Fruit fly (Drosophila melanogaster): Measurements from ENCODE around the gene Schip1.

Schip1 gene

dm6 chr2L:10314327-10315210, 16.3 kb downstream of the Schip1 start, which contains the start of the genes Usp14 and CG4972:
Gene Usp14 (minus strand): TSS chr2L:10314396.
Gene CG4972 (plus strand): TSS chr2L:10314792.
- TF ChIP-seq HLH106 (tag; optimal IDR thresholded peaks at IDR 0.05) = peak; percentile 8
- TF ChIP-seq woc (GFP tag; optimal IDR thresholded peaks at IDR 0.05) = peak; percentile 69
- no peak for TF ChIP-seq Vsx2 (GFP tag; optimal IDR thresholded peaks at IDR 0.05; ENCODE audit: partially characterized antibody)
- no peak for TF ChIP-seq sv (GFP tag; optimal IDR thresholded peaks at IDR 0.05)
- no peak for TF ChIP-seq Sp1 (GFP tag; optimal IDR thresholded peaks at IDR 0.05)

DNA sequence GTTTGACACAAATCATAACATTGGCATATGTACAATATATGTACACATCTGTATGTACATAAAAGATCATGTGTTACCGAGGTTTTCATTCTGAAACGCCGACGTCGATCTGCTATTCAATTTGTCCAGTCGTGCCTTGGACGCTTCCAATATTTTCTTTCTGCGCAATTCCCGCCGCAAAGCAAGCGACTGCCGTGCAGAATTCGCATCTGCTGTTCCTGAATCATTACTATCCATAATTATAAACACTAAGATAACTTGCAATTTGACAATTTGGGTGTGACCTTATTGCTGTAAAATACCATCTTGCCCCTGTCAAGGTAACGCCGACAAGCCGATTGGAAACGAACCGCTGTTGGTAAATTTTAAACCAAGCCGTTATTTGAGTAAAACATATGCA, 19.1 kb downstream of the Schip1 start:
- TF ChIP-seq Myc (optimal IDR thresholded peaks at IDR 0.05) (peak; percentile 10), usp (GFP tag; optimal IDR thresholded peaks at IDR 0.05) (no peak), dl (GFP tag; optimal IDR thresholded peaks at IDR 0.05; ENCODE audit: insufficient read depth in 1 of 2, partially characterized antibody in 2 of 2) (no peak), sage (GFP tag; optimal IDR thresholded peaks at IDR 0.05) (peak; percentile 47), pan (optimal IDR thresholded peaks at IDR 0.05) (no peak), br (GFP tag; optimal IDR thresholded peaks at IDR 0.05) (no peak), Hr83 (GFP tag; optimal IDR thresholded peaks at IDR 0.05; ENCODE audit: poor library complexity, severe bottlenecking) (no peak), tai (GFP tag; optimal IDR thresholded peaks at IDR 0.05) (peak; percentile 1), brk (GFP tag; optimal IDR thresholded peaks at IDR 0.05) (no peak), lola (GFP tag; optimal IDR thresholded peaks at IDR 0.05) (no peak), Vsx2 (GFP tag; optimal IDR thresholded peaks at IDR 0.05; ENCODE audit: partially characterized antibody) (no peak), sv (GFP tag; optimal IDR thresholded peaks at IDR 0.05) (no peak)

dm6 chr2L:10310614-10311382, 20.1 kb downstream of the Schip1 start, which contains the start of gene Cdk5alpha:
Gene Cdk5alpha (minus strand): TSS chr2L:10310956.
- TF ChIP-seq tai (GFP tag; optimal IDR thresholded peaks at IDR 0.05) (peak; percentile 59), Myc (optimal IDR thresholded peaks at IDR 0.05) (no peak), fru (GFP tag; optimal IDR thresholded peaks at IDR 0.05) (no peak), Hr83 (GFP tag; optimal IDR thresholded peaks at IDR 0.05; ENCODE audit: poor library complexity, severe bottlenecking) (peak; percentile 6), lola (GFP tag; optimal IDR thresholded peaks at IDR 0.05) (no peak), Hnf4 (GFP tag; optimal IDR thresholded peaks at IDR 0.05) (peak; percentile 33)

- TF ChIP-seq Myc (optimal IDR thresholded peaks at IDR 0.05) (no peak), Vsx2 (GFP tag; optimal IDR thresholded peaks at IDR 0.05; ENCODE audit: partially characterized antibody) (no peak), CG9705 (GFP tag; optimal IDR thresholded peaks at IDR 0.05) (peak; percentile 72), brk (GFP tag; optimal IDR thresholded peaks at IDR 0.05) (peak; percentile 90), woc (GFP tag; optimal IDR thresholded peaks at IDR 0.05) (peak; percentile 67), sv (GFP tag; optimal IDR thresholded peaks at IDR 0.05) (peak; percentile 52), Hnf4 (GFP tag; optimal IDR thresholded peaks at IDR 0.05) (peak; percentile 79), HLH106 (tag; optimal IDR thresholded peaks at IDR 0.05) (peak; percentile 82), br (GFP tag; optimal IDR thresholded peaks at IDR 0.05) (no peak), Jra (GFP tag; optimal IDR thresholded peaks at IDR 0.05) (peak; percentile 56), ey (GFP tag; optimal IDR thresholded peaks at IDR 0.05) (peak; percentile 69), tai (GFP tag; optimal IDR thresholded peaks at IDR 0.05) (peak; percentile 66), sage (GFP tag; optimal IDR thresholded peaks at IDR 0.05) (peak; percentile 88), jim (GFP tag; optimal IDR thresholded peaks at IDR 0.05) (no peak), dsf (GFP tag; optimal IDR thresholded peaks at IDR 0.05; ENCODE audit: borderline replicate concordance) (peak; percentile 46), Mio (GFP tag; optimal IDR thresholded peaks at IDR 0.05) (no peak), dl (GFP tag; optimal IDR thresholded peaks at IDR 0.05; ENCODE audit: insufficient read depth in 1 of 2, partially characterized antibody in 2 of 2) (no peak), Sp1 (GFP tag; optimal IDR thresholded peaks at IDR 0.05) (peak; percentile 85), CrebA (GFP tag; optimal IDR thresholded peaks at IDR 0.05; ENCODE audit: borderline replicate concordance) (no peak), psq (GFP tag; optimal IDR thresholded peaks at IDR 0.05) (peak; percentile 71), Dfd (GFP tag; optimal IDR thresholded peaks at IDR 0.05) (no peak), OdsH (GFP tag; optimal IDR thresholded peaks at IDR 0.05) (peak; percentile 81), foxo (GFP tag; optimal IDR thresholded peaks at IDR 0.05) (peak in 1 of 2 experiments; percentile 84), lola (GFP tag; optimal IDR thresholded peaks at IDR 0.05) (no peak), Rel (GFP tag; optimal IDR thresholded peaks at IDR 0.05) (peak; percentile 84), Rel (tag; optimal IDR thresholded peaks at IDR 0.05) (peak; percentile 69), h (GFP tag; optimal IDR thresholded peaks at IDR 0.05) (peak; percentile 74), pan (optimal IDR thresholded peaks at IDR 0.05) (no peak), Dif (GFP tag; optimal IDR thresholded peaks at IDR 0.05; ENCODE audit: partially characterized antibody) (peak; percentile 3), rgr (GFP tag; optimal IDR thresholded peaks at IDR 0.05) (peak; percentile 80)
Observed at dm6 chr2L:10306518-10307260, 24.2 kb downstream of the Schip1 start, which contains the start of the genes CG5390 and CG4968. Gene CG5390 (minus strand): TSS chr2L:10306594. Gene CG4968 (plus strand): TSS chr2L:10306922.
